Worm (Caenorhabditis elegans) whole organism, early embryonic: ENCODE results near the gene F10E9.12.

Experiments
- B0310.2 ChIP-seq: sonication (generic microtip); optimal IDR thresholded peaks from 2 replicates; lab custom pipeline; 2016; ENCODE audit warnings: mild to moderate bottlenecking, missing genetic modification characterization, missing compliant biosample characterization
- F13C5.2 ChIP-seq: sonication (generic microtip); optimal IDR thresholded peaks from 2 replicates; lab custom pipeline; 2017; ENCODE audit warnings: mild to moderate bottlenecking, missing genetic modification characterization, inconsistent platforms, missing compliant biosample characterization
- ama-1 ChIP-seq: fragments of 150-350 bp; optimal IDR thresholded peaks from 2 replicates; lab custom pipeline; 2014
- ceh-36 ChIP-seq: sonication (generic microtip); optimal IDR thresholded peaks from 2 replicates; lab custom pipeline; 2016; ENCODE audit warnings: missing genetic modification characterization, inconsistent platforms, missing compliant biosample characterization
- ets-7 ChIP-seq: sonication (generic microtip); optimal IDR thresholded peaks from 2 replicates; lab custom pipeline; 2016; ENCODE audit warnings: missing genotype, missing genetic modification characterization, missing compliant biosample characterization
- flt-1 ChIP-seq: fragments of 200-800 bp; sonication (Bioruptor generic); IDR thresholded peaks from 2 replicates; pipeline ENCODE4 v1.3.6; 2022; ENCODE audit warnings: missing genetic modification characterization, missing compliant biosample characterization
- hnd-1 ChIP-seq: sonication (generic microtip); optimal IDR thresholded peaks from 2 replicates; lab custom pipeline; 2016; ENCODE audit warnings: missing genetic modification characterization, missing compliant biosample characterization
- tbx-37 ChIP-seq: fragments of 200-800 bp; sonication (Bioruptor generic); conservative IDR thresholded peaks from 2 replicates; pipeline ENCODE4 v1.3.6; 2022; ENCODE audit warnings: missing genetic modification reagents, missing genetic modification characterization, missing compliant biosample characterization

DNA sequence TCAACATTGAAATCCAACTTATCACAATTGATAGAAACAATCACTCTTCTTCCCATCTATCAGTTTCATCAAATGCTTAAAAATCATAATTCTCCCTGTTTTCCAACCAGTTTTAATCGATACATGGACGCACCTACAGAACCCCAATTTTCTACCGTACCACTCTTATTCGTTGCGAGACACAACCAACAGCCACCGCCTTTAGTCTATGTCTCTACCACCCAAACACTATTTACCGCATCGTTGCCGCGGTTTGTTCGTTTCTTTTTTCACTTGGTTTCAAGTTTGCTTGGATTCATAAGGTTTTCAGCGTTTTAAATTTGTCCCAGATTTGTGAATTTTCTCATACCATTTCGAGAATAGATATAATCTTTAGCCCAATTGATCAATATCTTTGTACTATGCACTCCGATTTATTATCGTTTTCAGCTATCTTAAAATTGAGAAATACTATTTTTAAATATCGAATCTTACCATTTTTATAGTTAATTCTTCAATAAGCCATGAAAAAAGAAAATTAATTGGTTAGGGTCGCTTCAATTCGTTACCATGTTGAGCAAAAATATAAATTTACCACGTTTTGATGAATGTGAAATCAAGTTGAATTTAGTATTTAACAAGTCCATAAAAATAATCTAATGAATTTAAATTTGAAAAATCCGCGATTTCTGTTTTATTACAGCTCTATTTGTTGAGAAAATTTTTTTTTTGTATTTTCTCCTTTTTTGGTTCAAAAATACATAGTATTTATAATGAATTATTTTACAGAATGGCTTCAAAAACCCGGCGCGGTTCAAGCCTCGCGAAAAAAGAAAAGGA lies 13.9 kb upstream of the F10E9.12 start, which contains the start of gene F10E9.3:
- TF ChIP-seq F13C5.2 (no peak), flt-1 (GFP tag; lab: Robert Waterston, UW) (no peak), ama-1 (lab: Kevin White, UChicago) (no peak), B0310.2 (tag; lab: Kevin White, UChicago) (no peak), ets-7 (tag; lab: Kevin White, UChicago) (no peak), ceh-36 (no peak), tbx-37 (GFP tag; lab: Robert Waterston, UW) (no peak), hnd-1 (no peak)
